Fruit fly (Drosophila melanogaster): ENCODE results near the gene knk.

Gene knk

dm6 chr3R:10097531-10098295, 27.8 kb downstream of the knk start (continued):
- TF ChIP-seq CG6854 (GFP tag; optimal IDR thresholded peaks at IDR 0.05), result peak; percentile 46
- TF ChIP-seq lbe (GFP tag; optimal IDR thresholded peaks at IDR 0.05), result no peak
- TF ChIP-seq CG10979 (tag; optimal IDR thresholded peaks at IDR 0.05), result peak; percentile 21
- TF ChIP-seq gcm (GFP tag; optimal IDR thresholded peaks at IDR 0.05), result peak; percentile 24
- TF ChIP-seq CG31365 (tag; optimal IDR thresholded peaks at IDR 0.05), result no peak
- TF ChIP-seq CG13894 (tag; optimal IDR thresholded peaks at IDR 0.05), result peak; percentile 56
- peak; percentile 82 for TF ChIP-seq exex (tag; optimal IDR thresholded peaks at IDR 0.05)
- no peak for TF ChIP-seq tll (GFP tag; optimal IDR thresholded peaks at IDR 0.05)
- peak; percentile 65; the same call in 2 of the 3 replicates for TF ChIP-seq tgo (GFP tag; IDR thresholded peaks at IDR 0.05)
- TF ChIP-seq CG34422 (GFP tag; IDR thresholded peaks at IDR 0.05), result peak; percentile 49; the same call in 1 of the 3 replicates
- TF ChIP-seq Rfx (GFP tag; IDR thresholded peaks at IDR 0.05), result peak; percentile 86
- peak; percentile 49; the same call in 1 of the 2 replicates for TF ChIP-seq Xrp1 (GFP tag; IDR thresholded peaks at IDR 0.05)
- TF ChIP-seq E2f1 (GFP tag; IDR thresholded peaks at IDR 0.05), result peak; percentile 55; the same call in 1 of the 2 replicates
- TF ChIP-seq slou (GFP tag; optimal IDR thresholded peaks at IDR 0.05), result no peak
- no peak for TF ChIP-seq zf30C (GFP tag; optimal IDR thresholded peaks at IDR 0.05)
- no peak for TF ChIP-seq ab (GFP tag; optimal IDR thresholded peaks at IDR 0.05)
- peak; percentile 39 for TF ChIP-seq CrebB (tag; optimal IDR thresholded peaks at IDR 0.05)
- TF ChIP-seq dati (GFP tag; IDR thresholded peaks at IDR 0.05), result no peak
- TF ChIP-seq CG6791 (GFP tag; IDR thresholded peaks at IDR 0.05; ENCODE audit: partially characterized antibody), result no peak
- TF ChIP-seq Bgb (GFP tag; IDR thresholded peaks at IDR 0.05; ENCODE audit: partially characterized antibody), result no peak
- TF ChIP-seq da (GFP tag; optimal IDR thresholded peaks at IDR 0.05), result no peak
- no peak for TF ChIP-seq Spps (tag; optimal IDR thresholded peaks at IDR 0.05)
- peak; percentile 71 for TF ChIP-seq CG6689 (GFP tag; IDR thresholded peaks at IDR 0.05)
- peak; percentile 68 for TF ChIP-seq Deaf1 (tag; optimal IDR thresholded peaks at IDR 0.05)
- TF ChIP-seq toy (GFP tag; IDR thresholded peaks at IDR 0.05), result no peak
- no peak for TF ChIP-seq cato (GFP tag; optimal IDR thresholded peaks at IDR 0.05; ENCODE audit: borderline replicate concordance)
- TF ChIP-seq CG13287 (GFP tag; IDR thresholded peaks at IDR 0.05; ENCODE audit: partially characterized antibody), result no peak; the same call in 1 of the 2 replicates
- no peak for TF ChIP-seq bigmax (GFP tag; optimal IDR thresholded peaks at IDR 0.05)
- TF ChIP-seq gsb (GFP tag; IDR thresholded peaks at IDR 0.05), result peak; percentile 55; the same call in 1 of the 2 replicates
- peak; percentile 49 for TF ChIP-seq CG9609 (GFP tag; optimal IDR thresholded peaks at IDR 0.05)
- no peak for TF ChIP-seq CG15479 (GFP tag; optimal IDR thresholded peaks at IDR 0.05)
- TF ChIP-seq tin (GFP tag; optimal IDR thresholded peaks at IDR 0.05), result peak; percentile 16
- TF ChIP-seq CG3995 (GFP tag; optimal IDR thresholded peaks at IDR 0.05), result peak; percentile 46
- peak; percentile 66 for TF ChIP-seq HLH54F (GFP tag; optimal IDR thresholded peaks at IDR 0.05)
- no peak for TF ChIP-seq CG11093 (GFP tag; IDR thresholded peaks at IDR 0.05)
- no peak for TF ChIP-seq sc (optimal IDR thresholded peaks at IDR 0.05)
- no peak for TF ChIP-seq sc (GFP tag; optimal IDR thresholded peaks at IDR 0.05)
- peak; percentile 41 for TF ChIP-seq fd64A (GFP tag; optimal IDR thresholded peaks at IDR 0.05)
- TF ChIP-seq CG8765 (GFP tag; IDR thresholded peaks at IDR 0.05), result peak; percentile 54; the same call in 1 of the 2 replicates
- no peak for TF ChIP-seq CG1832 (GFP tag; optimal IDR thresholded peaks at IDR 0.05)
- peak; percentile 71 for TF ChIP-seq CG30403 (GFP tag; optimal IDR thresholded peaks at IDR 0.05)
- TF ChIP-seq fu2 (GFP tag; optimal IDR thresholded peaks at IDR 0.05), result peak; percentile 34
- TF ChIP-seq Rx (GFP tag; IDR thresholded peaks at IDR 0.05), result peak; percentile 61
- TF ChIP-seq mirr (GFP tag; optimal IDR thresholded peaks at IDR 0.05), result peak; percentile 93
- peak; percentile 78 for TF ChIP-seq CG10274 (GFP tag; optimal IDR thresholded peaks at IDR 0.05)
- 0 out of 4 replicates have a peak, but pooled peaks have one; percentile 37 for TF ChIP-seq Dll (GFP tag; IDR thresholded peaks at IDR 0.05; ENCODE audit: partially characterized antibody)
- TF ChIP-seq pzg (GFP tag; optimal IDR thresholded peaks at IDR 0.05), result no peak
- TF ChIP-seq Dbx (GFP tag; IDR thresholded peaks at IDR 0.05), result peak; percentile 70; the same call in 2 of the 3 replicates
- TF ChIP-seq peb (GFP tag; IDR thresholded peaks at IDR 0.05), result no peak

All from whole organism, embryonic.